Worm (Caenorhabditis elegans): ENCODE data around the gene F28A10.8.

Gene F28A10.8

ce11 chrII:838414-838813, at the start of gene F28A10.8:
TSS of gene F28A10.8 (minus strand) at chrII:838514.
- TF ChIP-seq nhr-28 (tag; optimal IDR thresholded peaks at IDR 0.05) (no peak), daf-12 (tag; optimal IDR thresholded peaks at IDR 0.05) (no peak), fkh-10 (GFP tag; optimal IDR thresholded peaks at IDR 0.05) (no peak)

DNA sequence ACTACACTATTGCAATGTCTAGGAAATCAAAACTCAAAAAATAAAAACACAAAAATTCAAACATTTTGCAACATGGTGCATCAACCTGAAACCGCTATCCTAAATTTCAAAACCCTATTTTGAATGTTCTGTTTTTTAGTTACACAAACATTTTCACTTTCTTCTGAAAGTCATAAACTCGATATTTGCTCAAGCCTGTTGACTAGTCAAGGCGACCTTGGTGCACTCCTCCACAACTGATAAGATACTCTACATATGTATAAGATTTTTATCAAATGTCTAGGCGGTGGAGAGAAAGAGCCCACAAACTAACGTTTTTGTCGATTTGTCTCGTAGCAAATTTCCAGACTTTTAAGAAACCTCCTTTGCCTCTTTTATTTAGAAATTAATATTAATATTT, 49.7 kb upstream of the F28A10.8 start, which contains the start of gene T07D3.4:
Gene T07D3.4 (plus strand): TSS at position 286 of the 400 bp plus-strand sequence.
- TF ChIP-seq nhr-77 (tag; optimal IDR thresholded peaks at IDR 0.05): no peak
- peak; percentile 36 for TF ChIP-seq pha-4 (tag; optimal IDR thresholded peaks at IDR 0.05)
- no peak for TF ChIP-seq R02D3.7 (tag; optimal IDR thresholded peaks at IDR 0.05)
- peak; percentile 75 for TF ChIP-seq elt-2 (tag; optimal IDR thresholded peaks at IDR 0.05)
- peak; percentile 13 for TF ChIP-seq pqm-1 (tag; optimal IDR thresholded peaks at IDR 0.05)
- no peak for TF ChIP-seq ceh-16 (tag; optimal IDR thresholded peaks at IDR 0.05)

DNA sequence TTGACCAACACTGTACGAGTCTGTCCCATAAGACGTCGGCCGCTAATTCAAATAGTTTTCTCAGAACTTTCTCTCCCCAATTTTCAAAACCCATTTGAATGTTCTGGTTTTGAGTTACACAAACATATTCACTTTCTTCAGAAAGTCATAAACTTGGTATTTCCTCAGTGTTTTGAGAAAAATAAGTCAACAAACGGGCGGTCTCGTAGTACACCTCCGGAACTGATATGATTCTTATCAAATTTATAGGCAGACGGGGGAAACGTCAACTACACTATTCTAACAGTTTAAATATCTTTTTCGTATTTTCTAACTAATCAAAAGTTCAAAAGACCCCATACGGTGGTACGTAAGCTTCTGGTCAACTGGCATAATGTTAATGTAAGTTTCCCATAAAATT, 45.9 kb upstream of the F28A10.8 start:
- TF ChIP-seq ceh-28 (tag; optimal IDR thresholded peaks at IDR 0.05) (no peak), aly-2 (tag; optimal IDR thresholded peaks at IDR 0.05) (no peak), mdl-1 (tag; optimal IDR thresholded peaks at IDR 0.05) (no peak), elt-2 (tag; optimal IDR thresholded peaks at IDR 0.05) (peak; percentile 73), pha-4 (tag; optimal IDR thresholded peaks at IDR 0.05) (peak; percentile 2)

DNA sequence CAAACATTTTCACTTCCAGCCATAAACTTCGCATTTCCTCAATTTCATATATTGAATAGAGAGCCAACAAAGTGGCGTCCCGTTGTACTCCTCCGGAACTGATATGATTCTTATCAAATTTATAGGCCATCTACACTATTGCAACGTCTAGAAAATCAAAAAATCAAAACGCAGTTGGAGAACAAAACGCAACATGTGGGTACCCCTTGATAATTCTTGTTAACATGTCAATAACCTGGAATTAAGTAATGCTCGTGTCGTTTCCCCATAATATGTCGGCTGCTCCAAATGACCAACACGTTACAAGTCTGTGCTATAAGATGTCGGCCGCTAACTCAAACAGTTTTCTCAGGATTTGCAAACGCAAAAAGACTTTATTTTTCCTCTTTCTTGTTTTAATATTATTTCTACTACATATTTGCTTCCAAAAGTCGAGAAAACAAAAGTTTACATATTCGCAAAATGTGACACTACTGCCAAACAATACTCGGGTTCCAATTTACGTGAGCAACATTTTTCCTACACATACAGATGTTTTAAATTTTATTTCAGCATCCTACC, 42.4 kb upstream of the F28A10.8 start:
- TF ChIP-seq snpc-4 (tag; optimal IDR thresholded peaks at IDR 0.05) (peak; percentile 23), elt-3 (tag; optimal IDR thresholded peaks at IDR 0.05) (no peak), pqm-1 (tag; optimal IDR thresholded peaks at IDR 0.05) (peak; percentile 46), elt-2 (tag; optimal IDR thresholded peaks at IDR 0.05) (peak; percentile 87), skn-1 (tag; optimal IDR thresholded peaks at IDR 0.05) (no peak)

ce11 chrII:875739-876138, 37.4 kb upstream of the F28A10.8 start:
- TF ChIP-seq R02D3.7 (tag; optimal IDR thresholded peaks at IDR 0.05) (no peak), ama-1 (optimal IDR thresholded peaks at IDR 0.05) (no peak), lin-39 (tag; optimal IDR thresholded peaks at IDR 0.05) (no peak), nhr-43 (tag; optimal IDR thresholded peaks at IDR 0.05; ENCODE audit: poor library complexity, severe bottlenecking) (no peak), eor-1 (tag; optimal IDR thresholded peaks at IDR 0.05) (no peak), ztf-4 (tag; optimal IDR thresholded peaks at IDR 0.05) (no peak), snpc-4 (tag; optimal IDR thresholded peaks at IDR 0.05) (no peak), elt-3 (tag; optimal IDR thresholded peaks at IDR 0.05) (no peak), nfya-1 (tag; optimal IDR thresholded peaks at IDR 0.05; ENCODE audit: insufficient read depth) (no peak), unc-62 (GFP tag; optimal IDR thresholded peaks at IDR 0.05) (no peak), nhr-67 (tag; optimal IDR thresholded peaks at IDR 0.05) (no peak), nhr-23 (tag; optimal IDR thresholded peaks at IDR 0.05) (no peak), ztf-11 (tag; optimal IDR thresholded peaks at IDR 0.05) (no peak), nhr-12 (tag; optimal IDR thresholded peaks at IDR 0.05) (no peak)

- TF ChIP-seq snpc-4 (tag; optimal IDR thresholded peaks at IDR 0.05): peak; percentile 73
- peak; percentile 10 for TF ChIP-seq pqm-1 (tag; optimal IDR thresholded peaks at IDR 0.05)
- TF ChIP-seq ZK546.5 (tag; optimal IDR thresholded peaks at IDR 0.05): no peak
- peak; percentile 54 for TF ChIP-seq lin-15B (tag; optimal IDR thresholded peaks at IDR 0.05)
- TF ChIP-seq elt-1 (tag; optimal IDR thresholded peaks at IDR 0.05): peak; percentile 6
- TF ChIP-seq elt-2 (tag; optimal IDR thresholded peaks at IDR 0.05): peak; percentile 31
- TF ChIP-seq eor-1 (tag; optimal IDR thresholded peaks at IDR 0.05): no peak
- peak; percentile 44 for TF ChIP-seq pha-4 (tag; optimal IDR thresholded peaks at IDR 0.05)
- TF ChIP-seq sea-2 (GFP tag; optimal IDR thresholded peaks at IDR 0.05): no peak
- TF ChIP-seq lin-39 (tag; optimal IDR thresholded peaks at IDR 0.05): peak; percentile 4
These were observed 34.9 kb upstream of the F28A10.8 start, which contains the start of gene alg-2 for ce11 chrII:872993-873787. TSS of gene alg-2 (plus strand) at chrII:873212.

Measured in whole organism, L3 larva.